Worm (Caenorhabditis elegans) whole organism, L3 larva: ENCODE data around the gene srh-95.

Experiments used
- egl-27 ChIP-seq: sonication (generic microtip); optimal IDR thresholded peaks from 4 replicates; lab custom pipeline; 2017; ENCODE audit warnings: missing biosample characterization, missing genetic modification reagents, missing genetic modification characterization
- lsy-12 ChIP-seq: sonication (generic microtip); optimal IDR thresholded peaks from 2 replicates; lab custom pipeline; 2016; ENCODE audit warnings: mild to moderate bottlenecking, missing genetic modification characterization, missing compliant biosample characterization
- nhr-11 ChIP-seq: fragments of 150-350 bp; optimal IDR thresholded peaks from 2 replicates; lab custom pipeline; 2014; ENCODE audit warnings: missing biosample characterization, missing genetic modification characterization
- nhr-77 ChIP-seq: fragments of 150-350 bp; optimal IDR thresholded peaks from 2 replicates; lab custom pipeline; 2014; ENCODE audit warnings: missing biosample characterization, missing genetic modification characterization
- pqm-1 ChIP-seq: fragments of 150-350 bp; optimal IDR thresholded peaks from 2 replicates; lab custom pipeline; 2017; ENCODE audit warnings: missing biosample characterization, missing genetic modification characterization, inconsistent platforms
- skn-1 ChIP-seq: fragments of 150-350 bp; optimal IDR thresholded peaks from 2 replicates; lab custom pipeline; 2014; ENCODE audit warnings: missing biosample characterization, missing genetic modification characterization
- ztf-11 ChIP-seq: fragments of 150-350 bp; optimal IDR thresholded peaks from 2 replicates; lab custom pipeline; 2014; ENCODE audit warnings: missing biosample characterization, missing genetic modification characterization
- ztf-4 ChIP-seq: fragments of 150-350 bp; optimal IDR thresholded peaks from 2 replicates; lab custom pipeline; 2014; ENCODE audit warnings: missing biosample characterization, missing genetic modification characterization

ce11 chrV:16292409-16292808 is 45.7 kb downstream of the srh-95 start, which contains the start of gene oac-5:
- TF ChIP-seq nhr-11 (tag; lab: Kevin White, UChicago) (no peak), ztf-4 (tag; lab: Kevin White, UChicago) (no peak), pqm-1 (tag; lab: Kevin White, UChicago) (peak; percentile 12), egl-27 (tag; lab: Kevin White, UChicago) (no peak), nhr-77 (tag; lab: Kevin White, UChicago) (no peak), ztf-11 (tag; lab: Kevin White, UChicago) (no peak), skn-1 (no peak), lsy-12 (tag; lab: Kevin White, UChicago) (no peak)
